Worm (Caenorhabditis elegans): Measurements from ENCODE around the gene F57E7.2.

F57E7.2 gene

ce11 chrV:16458714-16459113 lies 24.2 kb downstream of the F57E7.2 start, which contains the start of gene str-15:
str-15 (minus strand) TSS chrV:16458814.
- TF ChIP-seq lin-13 (GFP tag; optimal IDR thresholded peaks at IDR 0.05) (no peak), ces-1 (GFP tag; optimal IDR thresholded peaks at IDR 0.05) (no peak), nhr-19 (GFP tag; conservative IDR thresholded peaks at IDR 0.05) (no peak), sox-4 (tag; optimal IDR thresholded peaks at IDR 0.05) (no peak), snu-23 (GFP tag; optimal IDR thresholded peaks at IDR 0.05) (no peak), unc-86 (tag; optimal IDR thresholded peaks at IDR 0.05) (no peak), fos-1 (tag; optimal IDR thresholded peaks at IDR 0.05) (no peak)

ce11 chrV:16455065-16455464 lies 27.9 kb downstream of the F57E7.2 start, which contains the start of gene str-14:
str-14 (minus strand) TSS chrV:16455165.
- TF ChIP-seq sup-37 (GFP tag; optimal IDR thresholded peaks at IDR 0.05) (no peak), fos-1 (tag; optimal IDR thresholded peaks at IDR 0.05) (no peak), aha-1 (tag; optimal IDR thresholded peaks at IDR 0.05) (no peak), nhr-76 (tag; optimal IDR thresholded peaks at IDR 0.05) (no peak), C34B4.2 (tag; optimal IDR thresholded peaks at IDR 0.05) (no peak), ceh-82 (tag; optimal IDR thresholded peaks at IDR 0.05) (no peak), ets-5 (GFP tag; IDR thresholded peaks at IDR 0.05) (no peak), nhr-90 (tag; optimal IDR thresholded peaks at IDR 0.05; ENCODE audit: poor library complexity) (no peak), zag-1 (tag; optimal IDR thresholded peaks at IDR 0.05) (no peak), fkh-4 (tag; optimal IDR thresholded peaks at IDR 0.05; ENCODE audit: borderline replicate concordance) (no peak), lin-13 (GFP tag; optimal IDR thresholded peaks at IDR 0.05) (no peak)

- TF ChIP-seq lin-15B (tag; optimal IDR thresholded peaks at IDR 0.05) (no peak), rnt-1 (tag; optimal IDR thresholded peaks at IDR 0.05) (no peak), nhr-85 (tag) (no peak), nhr-19 (GFP tag; conservative IDR thresholded peaks at IDR 0.05) (no peak), sptf-1 (tag; optimal IDR thresholded peaks at IDR 0.05) (no peak), skn-1 (tag; optimal IDR thresholded peaks at IDR 0.05) (no peak), pax-3 (tag; optimal IDR thresholded peaks at IDR 0.05) (no peak), fkh-8 (tag; optimal IDR thresholded peaks at IDR 0.05) (no peak), fkh-10 (GFP tag; optimal IDR thresholded peaks at IDR 0.05) (no peak), lsy-2 (tag; optimal IDR thresholded peaks at IDR 0.05) (no peak), nhr-71 (tag; optimal IDR thresholded peaks at IDR 0.05) (no peak), mab-9 (GFP tag; IDR thresholded peaks at IDR 0.05) (no peak), lin-39 (tag; optimal IDR thresholded peaks at IDR 0.05) (no peak)
Observed at ce11 chrV:16447735-16448134, 35.2 kb downstream of the F57E7.2 start, which contains the start of gene T08G3.13. T08G3.13 (plus strand) TSS chrV:16448035.

- no peak for TF ChIP-seq pqm-1 (tag; optimal IDR thresholded peaks at IDR 0.05)
- TF ChIP-seq swsn-7 (tag; optimal IDR thresholded peaks at IDR 0.05) = no peak
- TF ChIP-seq alr-1 (tag; optimal IDR thresholded peaks at IDR 0.05; ENCODE audit: borderline replicate concordance) = no peak
- TF ChIP-seq grh-1 (GFP tag; IDR thresholded peaks at IDR 0.05) = no peak
- no peak for TF ChIP-seq hlh-4 (tag; optimal IDR thresholded peaks at IDR 0.05)
- no peak for TF ChIP-seq egl-27 (tag; optimal IDR thresholded peaks at IDR 0.05)
- no peak for TF ChIP-seq aly-2 (tag; optimal IDR thresholded peaks at IDR 0.05)
- no peak for TF ChIP-seq sup-37 (GFP tag; optimal IDR thresholded peaks at IDR 0.05)
- no peak for TF ChIP-seq fos-1 (tag; optimal IDR thresholded peaks at IDR 0.05)
- no peak for TF ChIP-seq lin-39 (tag; optimal IDR thresholded peaks at IDR 0.05)
- no peak for TF ChIP-seq nhr-11 (tag; optimal IDR thresholded peaks at IDR 0.05)
- TF ChIP-seq lir-3 (tag; optimal IDR thresholded peaks at IDR 0.05; ENCODE audit: poor library complexity) = no peak
- TF ChIP-seq lin-13 (GFP tag; optimal IDR thresholded peaks at IDR 0.05) = no peak
- TF ChIP-seq zag-1 (tag; optimal IDR thresholded peaks at IDR 0.05) = no peak
- TF ChIP-seq nhr-90 (tag; optimal IDR thresholded peaks at IDR 0.05; ENCODE audit: poor library complexity) = no peak
- no peak for TF ChIP-seq lsy-2 (tag; optimal IDR thresholded peaks at IDR 0.05)
- no peak for TF ChIP-seq sox-4 (tag; optimal IDR thresholded peaks at IDR 0.05)
Observed at ce11 chrV:16446191-16446590, 36.8 kb downstream of the F57E7.2 start.

Measured in whole organism, L1 larva.